Fruit fly (Drosophila melanogaster) whole organism, embryonic: ENCODE data around the gene zuc.
A peak's percentile ranks its signal among the peaks of the same experiment; 100 is the strongest.

ENCODE experiments used
- B-H2 ChIP-seq: fragments of 200-800 bp; sonication (Bioruptor generic); optimal IDR thresholded peaks from 2 replicates; lab custom pipeline; 2018; ENCODE audit warnings: missing biosample characterization, mild to moderate bottlenecking, missing genetic modification characterization
- CG12299 ChIP-seq: fragments of 200-800 bp; sonication (Bioruptor generic); optimal IDR thresholded peaks from 2 replicates; lab custom pipeline; 2018; ENCODE audit warnings: missing biosample characterization, mild to moderate bottlenecking, missing genetic modification characterization
- CG14014 ChIP-seq: fragments of 200-800 bp; sonication (Bioruptor generic); IDR thresholded peaks from 2 replicates; pipeline ENCODE4 v1.3.6; 2022; ENCODE audit warnings: missing biosample characterization, missing genetic modification characterization
- CG14860 ChIP-seq: fragments of 200-800 bp; sonication (Bioruptor generic); IDR thresholded peaks from 3 replicates; pipeline ENCODE4 v1.3.6; 2022; ENCODE audit warnings: missing biosample characterization, missing genetic modification characterization; ENCODE audit not compliant: partially characterized antibody
- CG14965 ChIP-seq: fragments of 200-800 bp; sonication (Bioruptor generic); optimal IDR thresholded peaks from 2 replicates; lab custom pipeline; 2016; ENCODE audit warnings: missing biosample characterization, missing genetic modification characterization, borderline replicate concordance
- CG16779 ChIP-seq: fragments of 200-800 bp; sonication (Bioruptor generic); IDR thresholded peaks from 2 replicates; pipeline ENCODE4 v1.3.6; 2022; ENCODE audit warnings: missing biosample characterization, missing genetic modification characterization
- CG17568 ChIP-seq: fragments of 200-800 bp; sonication (Bioruptor generic); optimal IDR thresholded peaks from 2 replicates; lab custom pipeline; 2018; ENCODE audit warnings: missing biosample characterization, mild to moderate bottlenecking, missing genetic modification characterization, moderate library complexity
- CG2129 ChIP-seq: fragments of 200-800 bp; sonication (Bioruptor generic); IDR thresholded peaks from 2 replicates; pipeline ENCODE4 v1.3.6; 2022; ENCODE audit warnings: missing biosample characterization, missing genetic modification characterization; ENCODE audit not compliant: partially characterized antibody
- CG33213 ChIP-seq: fragments of 200-800 bp; sonication (Bioruptor generic); optimal IDR thresholded peaks from 3 replicates; lab custom pipeline; 2016; ENCODE audit warnings: missing biosample characterization, missing genetic modification characterization
- CG3838 ChIP-seq: fragments of 200-800 bp; sonication (Bioruptor generic); optimal IDR thresholded peaks from 3 replicates; lab custom pipeline; 2016; ENCODE audit warnings: missing biosample characterization, missing genetic modification characterization
- CG6813 ChIP-seq: fragments of 200-800 bp; sonication (Bioruptor generic); optimal IDR thresholded peaks from 2 replicates; lab custom pipeline; 2017; ENCODE audit warnings: missing biosample characterization, missing genetic modification characterization, mild to moderate bottlenecking, moderate library complexity, missing genetic modification reagents
- CG7357 ChIP-seq: fragments of 200-800 bp; sonication (Bioruptor generic); IDR thresholded peaks from 3 replicates; pipeline ENCODE4 v1.3.6; 2022; ENCODE audit warnings: missing biosample characterization, missing genetic modification characterization
- CG8924 ChIP-seq: fragments of 200-800 bp; optimal IDR thresholded peaks from 3 replicates; lab custom pipeline; 2019; ENCODE audit warnings: missing biosample characterization, mild to moderate bottlenecking, missing genetic modification characterization, moderate library complexity
- CG9876 ChIP-seq: fragments of 200-800 bp; sonication (Bioruptor generic); optimal IDR thresholded peaks from 2 replicates; lab custom pipeline; 2016; ENCODE audit warnings: missing biosample characterization, missing genetic modification characterization
- CTCF ChIP-seq: fragments of 200-800 bp; sonication (Bioruptor generic); optimal IDR thresholded peaks from 2 replicates; lab custom pipeline; 2017; ENCODE audit warnings: missing biosample characterization, mild to moderate bottlenecking, missing genetic modification characterization, moderate library complexity
- D19A ChIP-seq: fragments of 200-800 bp; optimal IDR thresholded peaks from 3 replicates; lab custom pipeline; 2019; ENCODE audit warnings: missing biosample characterization, mild to moderate bottlenecking, missing genetic modification characterization, moderate library complexity
- Dip2 ChIP-seq: fragments of 200-800 bp; sonication (Bioruptor generic); IDR thresholded peaks from 2 replicates; pipeline ENCODE4 v1.3.6; 2022; ENCODE audit warnings: missing biosample characterization, missing genetic modification characterization
- Dll ChIP-seq: fragments of 200-800 bp; sonication (Bioruptor generic); IDR thresholded peaks from 4 replicates; pipeline ENCODE4 v1.3.6; 2022; ENCODE audit warnings: missing biosample characterization, missing genetic modification characterization; ENCODE audit not compliant: partially characterized antibody
- Fer3 ChIP-seq: fragments of 200-800 bp; sonication (Bioruptor generic); optimal IDR thresholded peaks from 2 replicates; lab custom pipeline; 2018; ENCODE audit warnings: missing biosample characterization, mild to moderate bottlenecking, missing genetic modification characterization, moderate library complexity
- Gsc ChIP-seq: fragments of 200-800 bp; sonication (Bioruptor generic); IDR thresholded peaks from 2 replicates; pipeline ENCODE4 v1.3.6; 2022; ENCODE audit warnings: missing biosample characterization, missing genetic modification characterization
- HmgD ChIP-seq: fragments of 200-800 bp; sonication (Bioruptor generic); optimal IDR thresholded peaks from 3 replicates; lab custom pipeline; 2016; ENCODE audit warnings: missing biosample characterization, missing genetic modification characterization
- MESR4 ChIP-seq: fragments of 200-800 bp; sonication (Bioruptor generic); optimal IDR thresholded peaks from 2 replicates; lab custom pipeline; 2018; ENCODE audit warnings: missing biosample characterization, mild to moderate bottlenecking, missing genetic modification characterization, moderate library complexity
- Max ChIP-seq: fragments of 200-800 bp; sonication (Bioruptor generic); optimal IDR thresholded peaks from 2 replicates; lab custom pipeline; 2016; ENCODE audit warnings: missing biosample characterization, mild to moderate bottlenecking, missing genetic modification characterization
- Med ChIP-seq: fragments of 200-800 bp; sonication (Bioruptor generic); peaks from one replicate; lab custom pipeline; 2016; ENCODE audit warnings: missing biosample characterization, missing genetic modification characterization, mild to moderate bottlenecking, inconsistent platforms, moderate library complexity
- NC2α ChIP-seq: fragments of 200-800 bp; sonication (Bioruptor generic); optimal IDR thresholded peaks from 2 replicates; lab custom pipeline; 2016; ENCODE audit warnings: missing biosample characterization, missing genetic modification characterization
- NK7.1 ChIP-seq: fragments of 200-800 bp; sonication (Bioruptor generic); optimal IDR thresholded peaks from 3 replicates; lab custom pipeline; 2016; ENCODE audit warnings: missing biosample characterization, missing genetic modification characterization
- Xrp1 ChIP-seq: fragments of 200-800 bp; sonication (Bioruptor generic); IDR thresholded peaks from 2 replicates; pipeline ENCODE4 v1.3.6; 2022; ENCODE audit warnings: missing biosample characterization, missing genetic modification characterization
- amos ChIP-seq: fragments of 200-800 bp; sonication (Bioruptor generic); IDR thresholded peaks from 2 replicates; pipeline ENCODE4 v1.3.6; 2022; ENCODE audit warnings: missing biosample characterization, missing genetic modification characterization; ENCODE audit not compliant: partially characterized antibody
- bowl ChIP-seq: fragments of 200-800 bp; sonication (Bioruptor generic); IDR thresholded peaks from 2 replicates; pipeline ENCODE4 v1.3.6; 2022; ENCODE audit warnings: missing biosample characterization, missing genetic modification characterization
- bsh ChIP-seq, 2 experiments: fragments of 200-800 bp; sonication (Bioruptor generic); optimal IDR thresholded peaks; 2 replicates each; lab custom pipeline; 2017 to 2018; ENCODE audit warnings: mild to moderate bottlenecking in 2 of 2, missing biosample characterization in 2 of 2, missing genetic modification characterization in 2 of 2, moderate library complexity in 1 of 2
- chinmo ChIP-seq: fragments of 200-800 bp; sonication (Bioruptor generic); IDR thresholded peaks from 4 replicates; pipeline ENCODE4 v1.3.6; 2022; ENCODE audit warnings: missing biosample characterization, missing genetic modification characterization; ENCODE audit not compliant: partially characterized antibody
- corto ChIP-seq: fragments of 200-800 bp; sonication (Bioruptor generic); optimal IDR thresholded peaks from 2 replicates; lab custom pipeline; 2016; ENCODE audit warnings: missing biosample characterization, mild to moderate bottlenecking, missing genetic modification characterization, moderate library complexity
- danr ChIP-seq: fragments of 200-800 bp; sonication (Bioruptor generic); IDR thresholded peaks from 2 replicates; pipeline ENCODE4 v1.3.6; 2022; ENCODE audit warnings: missing biosample characterization, missing genetic modification characterization
- ems ChIP-seq: fragments of 200-800 bp; sonication (Bioruptor generic); optimal IDR thresholded peaks from 3 replicates; lab custom pipeline; 2016; ENCODE audit warnings: missing biosample characterization, missing genetic modification characterization
- eve ChIP-seq, 2 experiments: fragments of >200 bp; optimal IDR thresholded peaks; 2 replicates each; lab custom pipeline; 2017; ENCODE audit warnings: missing biosample characterization in 2 of 2, missing genetic modification characterization in 2 of 2
- fd3F ChIP-seq: fragments of 200-800 bp; sonication (Bioruptor generic); optimal IDR thresholded peaks from 2 replicates; lab custom pipeline; 2018; ENCODE audit warnings: missing biosample characterization, mild to moderate bottlenecking, missing genetic modification characterization, moderate library complexity
- fd96Cb ChIP-seq: fragments of 200-800 bp; sonication (Bioruptor generic); optimal IDR thresholded peaks from 2 replicates; lab custom pipeline; 2018; ENCODE audit warnings: missing biosample characterization, mild to moderate bottlenecking, missing genetic modification characterization, moderate library complexity
- fru ChIP-seq: fragments of >200 bp; optimal IDR thresholded peaks from 2 replicates; lab custom pipeline; 2017
- gsb ChIP-seq: fragments of 200-800 bp; sonication (Bioruptor generic); IDR thresholded peaks from 2 replicates; pipeline ENCODE4 v1.3.6; 2022; ENCODE audit warnings: missing biosample characterization, missing genetic modification characterization
- hbn ChIP-seq: fragments of 200-800 bp; sonication (Bioruptor generic); IDR thresholded peaks from 2 replicates; pipeline ENCODE4 v1.3.6; 2022; ENCODE audit warnings: missing biosample characterization, missing genetic modification characterization; ENCODE audit not compliant: partially characterized antibody
- inv ChIP-seq: fragments of 200-800 bp; sonication (Bioruptor generic); IDR thresholded peaks from 2 replicates; pipeline ENCODE4 v1.3.6; 2022; ENCODE audit warnings: missing biosample characterization, missing genetic modification characterization; ENCODE audit not compliant: partially characterized antibody
- phol ChIP-seq: fragments of 200-800 bp; sonication (Bioruptor generic); optimal IDR thresholded peaks from 3 replicates; lab custom pipeline; 2018; ENCODE audit warnings: missing biosample characterization, mild to moderate bottlenecking, missing genetic modification characterization, moderate library complexity
- pum ChIP-seq: fragments of 200-800 bp; sonication (Bioruptor generic); optimal IDR thresholded peaks from 2 replicates; lab custom pipeline; 2016; ENCODE audit warnings: missing biosample characterization, missing genetic modification characterization
- scrt ChIP-seq: fragments of 200-800 bp; sonication (Bioruptor generic); optimal IDR thresholded peaks from 2 replicates; lab custom pipeline; 2018; ENCODE audit warnings: missing biosample characterization, mild to moderate bottlenecking, missing genetic modification characterization, moderate library complexity
- slp2 ChIP-seq: fragments of 200-800 bp; sonication (Bioruptor generic); optimal IDR thresholded peaks from 2 replicates; lab custom pipeline; 2016; ENCODE audit warnings: missing biosample characterization, missing genetic modification characterization
- tio ChIP-seq: fragments of 200-800 bp; sonication (Bioruptor generic); optimal IDR thresholded peaks from 2 replicates; lab custom pipeline; 2017; ENCODE audit warnings: missing biosample characterization, missing genetic modification characterization, inconsistent platforms
- tna ChIP-seq: fragments of 200-800 bp; sonication (Bioruptor generic); IDR thresholded peaks from 2 replicates; pipeline ENCODE4 v1.3.6; 2022; ENCODE audit warnings: missing biosample characterization, missing genetic modification characterization; ENCODE audit not compliant: partially characterized antibody
- wdn ChIP-seq: fragments of 200-800 bp; sonication (Bioruptor generic); IDR thresholded peaks from 2 replicates; pipeline ENCODE4 v1.3.6; 2022; ENCODE audit warnings: missing biosample characterization, missing genetic modification characterization
- zf30C ChIP-seq: fragments of 200-800 bp; sonication (Bioruptor generic); optimal IDR thresholded peaks from 3 replicates; lab custom pipeline; 2018; ENCODE audit warnings: missing biosample characterization, mild to moderate bottlenecking, missing genetic modification characterization

zuc gene

dm6 chr2L:12006397-12007330, 17.0 kb upstream of the zuc start (continued):
- TF ChIP-seq CG6813 (GFP tag; lab: Kevin White, UChicago) (peak; percentile 92), Dll (GFP tag; lab: Robert Waterston, UW) (no peak), CG14014 (GFP tag; lab: Robert Waterston, UW) (no peak), corto (GFP tag; lab: Kevin White, UChicago) (no peak), CG3838 (GFP tag; lab: Kevin White, UChicago) (peak; percentile 99), fru (no peak), bsh (GFP tag; optimal IDR thresholded peaks at IDR 0.05; lab: Kevin White, UChicago) (peak; percentile 80 to 94), Xrp1 (GFP tag; lab: Robert Waterston, UW) (no peak), zf30C (GFP tag; lab: Kevin White, UChicago) (no peak), gsb (GFP tag; lab: Robert Waterston, UW) (no peak), CG7357 (GFP tag; lab: Robert Waterston, UW) (peak; percentile 85), CG2129 (GFP tag; lab: Robert Waterston, UW) (no peak), CG16779 (GFP tag; lab: Robert Waterston, UW) (no peak), fd96Cb (tag; lab: Kevin White, UChicago) (peak; percentile 96), inv (GFP tag; lab: Robert Waterston, UW) (no peak), phol (tag; lab: Kevin White, UChicago) (peak; percentile 97), NC2α (peak; percentile 0), scrt (GFP tag; lab: Kevin White, UChicago) (no peak), B-H2 (GFP tag; lab: Kevin White, UChicago) (peak; percentile 72), CG9876 (GFP tag; lab: Kevin White, UChicago) (peak; percentile 11), tio (GFP tag; lab: Kevin White, UChicago) (peak; percentile 96), MESR4 (no peak), D19A (tag; lab: Kevin White, UChicago) (peak; percentile 100), CG12299 (tag; lab: Kevin White, UChicago) (peak; percentile 89), bowl (GFP tag; lab: Robert Waterston, UW) (no peak), danr (GFP tag; lab: Robert Waterston, UW) (no peak), CG33213 (GFP tag; lab: Kevin White, UChicago) (peak; percentile 24), hbn (no peak), CG17568 (GFP tag; lab: Kevin White, UChicago) (peak; percentile 80), fd3F (GFP tag; lab: Kevin White, UChicago) (peak; percentile 92), wdn (no peak), CG14965 (peak; percentile 12), CTCF (GFP tag; lab: Kevin White, UChicago) (peak; percentile 21), NK7.1 (peak; percentile 18), Gsc (GFP tag; lab: Robert Waterston, UW) (no peak), CG14860 (GFP tag; lab: Robert Waterston, UW) (no peak), Fer3 (tag; lab: Kevin White, UChicago) (peak; percentile 92), ems (GFP tag; lab: Kevin White, UChicago) (peak; percentile 73), slp2 (peak; percentile 70), HmgD (GFP tag; lab: Kevin White, UChicago) (no peak), chinmo (no peak), amos (GFP tag; lab: Robert Waterston, UW) (no peak), CG8924 (tag; lab: Kevin White, UChicago) (peak; percentile 98), tna (GFP tag; lab: Robert Waterston, UW) (no peak), pum (GFP tag; lab: Kevin White, UChicago) (peak; percentile 62), Dip2 (GFP tag; lab: Robert Waterston, UW) (no peak), Max (GFP tag; lab: Kevin White, UChicago) (peak; percentile 90), Med (GFP tag; lab: Kevin White, UChicago) (peak; percentile 71), eve (GFP tag; optimal IDR thresholded peaks at IDR 0.05; lab: Kevin White, UChicago) (no peak)
